Worm (Caenorhabditis elegans): ENCODE results near the gene hda-11.

DNA sequence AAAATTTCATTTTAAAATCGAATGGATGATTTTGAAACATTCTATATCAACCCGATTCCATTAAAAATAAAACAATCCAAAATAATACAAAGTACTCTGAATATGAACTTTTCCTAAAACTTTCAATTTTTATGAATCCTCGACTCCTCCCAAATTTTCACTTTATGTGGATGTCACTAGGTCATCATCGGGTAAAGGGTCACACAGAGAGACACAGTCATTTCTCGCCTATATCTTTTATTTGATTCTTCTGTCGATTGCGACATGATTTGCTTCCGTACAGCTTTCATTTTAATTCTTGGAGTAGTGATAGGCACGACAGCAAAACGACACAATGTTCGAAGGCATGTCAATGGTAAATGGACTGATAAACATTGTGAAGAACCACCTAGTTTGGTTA is 2.5 kb downstream of the hda-11 start, which contains the start of gene F25D1.3:
- TF ChIP-seq snpc-4 (tag; optimal IDR thresholded peaks at IDR 0.05) = no peak
- no peak for TF ChIP-seq nhr-77 (tag; optimal IDR thresholded peaks at IDR 0.05)
- no peak for TF ChIP-seq lin-39 (tag; optimal IDR thresholded peaks at IDR 0.05)
- TF ChIP-seq ceh-16 (tag; optimal IDR thresholded peaks at IDR 0.05) = no peak
